Worm (Caenorhabditis elegans) whole organism, midembryonic: ENCODE data around the gene btbd-10.
"Not testable (repeated sequence)": the region's sequence is repeated elsewhere in the genome, so short reads cannot be mapped to it uniquely, and the experiment has no call there.

ENCODE experiments used
- T22C8.4 ChIP-seq: fragments of 200-800 bp; sonication (Bioruptor generic); IDR thresholded peaks from 2 replicates; pipeline ENCODE4 v1.3.6; 2022; ENCODE audit warnings: missing genetic modification characterization, missing compliant biosample characterization
- cog-1 ChIP-seq: sonication (generic microtip); optimal IDR thresholded peaks from 2 replicates; lab custom pipeline; 2016; ENCODE audit warnings: missing genetic modification characterization, missing compliant biosample characterization
- flt-1 ChIP-seq: fragments of 200-800 bp; sonication (Bioruptor generic); IDR thresholded peaks from 2 replicates; pipeline ENCODE4 v1.3.6; 2022; ENCODE audit warnings: missing genetic modification characterization, missing compliant biosample characterization
- klf-2 ChIP-seq: fragments of 200-800 bp; sonication (Bioruptor generic); conservative IDR thresholded peaks from 2 replicates; pipeline ENCODE4 v1.3.6; 2022; ENCODE audit warnings: missing genetic modification reagents, missing genetic modification characterization, missing compliant biosample characterization
- med-1 ChIP-seq: sonication (generic microtip); optimal IDR thresholded peaks from 2 replicates; lab custom pipeline; 2017; ENCODE audit warnings: missing genetic modification characterization, mild to moderate bottlenecking, missing compliant biosample characterization, antibody characterized with exemption, missing genetic modification reagents; ENCODE audit not compliant: insufficient read depth
- ref-1 ChIP-seq: fragments of 200-800 bp; sonication (Bioruptor generic); conservative IDR thresholded peaks from 2 replicates; pipeline ENCODE4 v1.3.6; 2022; ENCODE audit warnings: missing genetic modification reagents, missing genetic modification characterization, missing compliant biosample characterization
- tab-1 ChIP-seq: fragments of 200-800 bp; sonication (Bioruptor generic); IDR thresholded peaks from 2 replicates; pipeline ENCODE4 v1.3.6; 2022; ENCODE audit warnings: missing genetic modification characterization, missing compliant biosample characterization
- ztf-23 ChIP-seq: fragments of 200-800 bp; sonication (Bioruptor generic); IDR thresholded peaks from 2 replicates; pipeline ENCODE4 v1.3.6; 2022; ENCODE audit warnings: missing genetic modification reagents, missing genetic modification characterization, missing compliant biosample characterization
- ztf-29 ChIP-seq: fragments of 200-800 bp; sonication (Bioruptor generic); IDR thresholded peaks from 2 replicates; pipeline ENCODE4 v1.3.6; 2022; ENCODE audit warnings: missing genetic modification reagents, missing genetic modification characterization, missing compliant biosample characterization

Gene btbd-10

ce11 chrII:4882498-4882897, 22.3 kb upstream of the btbd-10 start:
- no peak for TF ChIP-seq T22C8.4
- TF ChIP-seq flt-1, result no peak
- no peak for TF ChIP-seq klf-2 (GFP tag; lab: Robert Waterston, UW)
- no peak for TF ChIP-seq ztf-29 (GFP tag; lab: Robert Waterston, UW)
- TF ChIP-seq tab-1 (GFP tag; lab: Robert Waterston, UW), result no peak
- TF ChIP-seq ztf-23 (GFP tag; lab: Robert Waterston, UW), result no peak
- TF ChIP-seq ref-1 (GFP tag; lab: Robert Waterston, UW), result no peak
- TF ChIP-seq cog-1 (tag; lab: Kevin White, UChicago), result no peak
- TF ChIP-seq med-1 (GFP tag; lab: Kevin White, UChicago), result no peak

ce11 chrII:4883412-4883811, 21.4 kb upstream of the btbd-10 start, which contains the start of gene gst-8:
Gene gst-8 (plus strand): TSS chrII:4883712.
- no peak for TF ChIP-seq flt-1
- TF ChIP-seq T22C8.4, result no peak
- TF ChIP-seq ztf-23 (GFP tag; lab: Robert Waterston, UW), result no peak
- no peak for TF ChIP-seq tab-1 (GFP tag; lab: Robert Waterston, UW)
- no peak for TF ChIP-seq ref-1 (GFP tag; lab: Robert Waterston, UW)
- TF ChIP-seq klf-2 (GFP tag; lab: Robert Waterston, UW), result no peak

- no peak for TF ChIP-seq ztf-29 (GFP tag; lab: Robert Waterston, UW)
- no peak for TF ChIP-seq tab-1 (GFP tag; lab: Robert Waterston, UW)
- no peak for TF ChIP-seq ztf-23 (GFP tag; lab: Robert Waterston, UW)
- no peak for TF ChIP-seq T22C8.4
- TF ChIP-seq klf-2 (GFP tag; lab: Robert Waterston, UW), result no peak
- TF ChIP-seq flt-1, result no peak
- TF ChIP-seq ref-1 (GFP tag; lab: Robert Waterston, UW), result no peak
- TF ChIP-seq cog-1 (tag; lab: Kevin White, UChicago), result no peak
Observed at ce11 chrII:4884403-4884802, 20.4 kb upstream of the btbd-10 start.

ce11 chrII:4885976-4886375, 18.8 kb upstream of the btbd-10 start, which contains the start of gene R05F9.7:
Gene R05F9.7 (plus strand): TSS chrII:4886276.
- TF ChIP-seq ztf-23 (GFP tag; lab: Robert Waterston, UW) (no peak), flt-1 (no peak), ztf-29 (GFP tag; lab: Robert Waterston, UW) (no peak), cog-1 (tag; lab: Kevin White, UChicago) (no peak), med-1 (GFP tag; lab: Kevin White, UChicago) (no peak), tab-1 (GFP tag; lab: Robert Waterston, UW) (no peak), klf-2 (GFP tag; lab: Robert Waterston, UW) (no peak), ref-1 (GFP tag; lab: Robert Waterston, UW) (no peak), T22C8.4 (no peak)

ce11 chrII:4888527-4889487, 16.0 kb upstream of the btbd-10 start, which contains the start of gene pgm-1:
Gene pgm-1 (plus strand): TSS chrII:4889437.
- TF ChIP-seq T22C8.4 (no peak), ztf-23 (GFP tag; lab: Robert Waterston, UW) (no peak), cog-1 (tag; lab: Kevin White, UChicago) (no peak), flt-1 (no peak), ref-1 (GFP tag; lab: Robert Waterston, UW) (no peak), med-1 (GFP tag; lab: Kevin White, UChicago) (no peak), klf-2 (GFP tag; lab: Robert Waterston, UW) (no peak), tab-1 (GFP tag; lab: Robert Waterston, UW) (no peak), ztf-29 (GFP tag; lab: Robert Waterston, UW) (no peak)

- no peak for TF ChIP-seq cog-1 (tag; lab: Kevin White, UChicago)
- no peak for TF ChIP-seq tab-1 (GFP tag; lab: Robert Waterston, UW)
- no peak for TF ChIP-seq ztf-23 (GFP tag; lab: Robert Waterston, UW)
- no peak for TF ChIP-seq ref-1 (GFP tag; lab: Robert Waterston, UW)
- TF ChIP-seq klf-2 (GFP tag; lab: Robert Waterston, UW), result no peak
- no peak for TF ChIP-seq T22C8.4
- TF ChIP-seq ztf-29 (GFP tag; lab: Robert Waterston, UW), result no peak
- TF ChIP-seq flt-1, result no peak
- TF ChIP-seq med-1 (GFP tag; lab: Kevin White, UChicago), result no peak
Observed at ce11 chrII:4891012-4891775, 13.6 kb upstream of the btbd-10 start, which contains the start of gene gst-9. Gene gst-9 (plus strand): TSS chrII:4891585.

ce11 chrII:4892594-4892993, 12.2 kb upstream of the btbd-10 start, which contains the start of gene msp-33:
Gene msp-33 (minus strand): TSS chrII:4892694.
- no peak for TF ChIP-seq med-1 (GFP tag; lab: Kevin White, UChicago)
- TF ChIP-seq ref-1 (GFP tag; lab: Robert Waterston, UW), result no peak
- no peak for TF ChIP-seq T22C8.4
- TF ChIP-seq tab-1 (GFP tag; lab: Robert Waterston, UW), result no peak
- TF ChIP-seq flt-1, result no peak
- TF ChIP-seq ztf-29 (GFP tag; lab: Robert Waterston, UW), result no peak
- no peak for TF ChIP-seq cog-1 (tag; lab: Kevin White, UChicago)
- TF ChIP-seq ztf-23 (GFP tag; lab: Robert Waterston, UW), result no peak
- no peak for TF ChIP-seq klf-2 (GFP tag; lab: Robert Waterston, UW)

ce11 chrII:4898529-4898928, 6.3 kb upstream of the btbd-10 start, which contains the start of gene msp-32:
Gene msp-32 (plus strand): TSS chrII:4898829.
- TF ChIP-seq ref-1, ztf-29, tab-1 (GFP tag; lab: Robert Waterston, UW): not testable (repeated sequence)
